Fruit fly (Drosophila melanogaster) whole organism, embryonic: Measurements from ENCODE around the gene CG5828.

Experiments
- Atf-2 ChIP-seq: fragments of 200-800 bp; sonication (Bioruptor generic); optimal IDR thresholded peaks from 2 replicates; lab custom pipeline; 2016; ENCODE audit warnings: missing biosample characterization, missing genetic modification characterization
- B-H2 ChIP-seq: fragments of 200-800 bp; sonication (Bioruptor generic); optimal IDR thresholded peaks from 2 replicates; lab custom pipeline; 2018; ENCODE audit warnings: missing biosample characterization, mild to moderate bottlenecking, missing genetic modification characterization
- Bteb2 ChIP-seq: fragments of 200-800 bp; sonication (Bioruptor generic); optimal IDR thresholded peaks from 2 replicates; lab custom pipeline; 2016; ENCODE audit warnings: missing biosample characterization, missing genetic modification characterization
- CG10431 ChIP-seq: fragments of 200-800 bp; sonication (Bioruptor generic); optimal IDR thresholded peaks from 3 replicates; lab custom pipeline; 2018; ENCODE audit warnings: missing biosample characterization, mild to moderate bottlenecking, missing genetic modification characterization
- CG10959 ChIP-seq: fragments of 200-800 bp; sonication (Bioruptor generic); IDR thresholded peaks from 2 replicates; pipeline ENCODE4 v1.3.6; 2022; ENCODE audit warnings: missing biosample characterization, missing genetic modification characterization
- CG11085 ChIP-seq: fragments of 200-800 bp; sonication (Bioruptor generic); IDR thresholded peaks from 2 replicates; pipeline ENCODE4 v1.3.6; 2022; ENCODE audit warnings: missing biosample characterization, missing genetic modification characterization
- CG12236 ChIP-seq: fragments of 200-800 bp; sonication (Bioruptor generic); optimal IDR thresholded peaks from 2 replicates; lab custom pipeline; 2016; ENCODE audit warnings: missing biosample characterization, missing genetic modification characterization
- CG16815 ChIP-seq: fragments of 200-800 bp; sonication (Bioruptor generic); optimal IDR thresholded peaks from 3 replicates; lab custom pipeline; 2017; ENCODE audit warnings: missing biosample characterization, mild to moderate bottlenecking, missing genetic modification characterization
- CG17912 ChIP-seq: fragments of 200-800 bp; sonication (Bioruptor generic); optimal IDR thresholded peaks from 2 replicates; lab custom pipeline; 2018; ENCODE audit warnings: missing biosample characterization, mild to moderate bottlenecking, missing genetic modification characterization
- CG18011 ChIP-seq: fragments of 200-800 bp; sonication (Bioruptor generic); optimal IDR thresholded peaks from 2 replicates; lab custom pipeline; 2017; ENCODE audit warnings: missing biosample characterization, missing genetic modification characterization, mild to moderate bottlenecking, moderate library complexity, missing genotype
- CG18262 ChIP-seq: fragments of 200-800 bp; optimal IDR thresholded peaks from 3 replicates; lab custom pipeline; 2019; ENCODE audit warnings: missing biosample characterization, mild to moderate bottlenecking, missing genetic modification characterization, moderate library complexity
- CG2129 ChIP-seq: fragments of 200-800 bp; sonication (Bioruptor generic); IDR thresholded peaks from 2 replicates; pipeline ENCODE4 v1.3.6; 2022; ENCODE audit warnings: missing biosample characterization, missing genetic modification characterization; ENCODE audit not compliant: partially characterized antibody
- CG2889 ChIP-seq: fragments of 200-800 bp; sonication (Bioruptor generic); IDR thresholded peaks from 3 replicates; pipeline ENCODE4 v1.3.6; 2022; ENCODE audit warnings: missing biosample characterization, missing genetic modification characterization
- CG3995 ChIP-seq: fragments of 200-800 bp; sonication (Bioruptor generic); optimal IDR thresholded peaks from 3 replicates; lab custom pipeline; 2016; ENCODE audit warnings: missing biosample characterization, missing genetic modification characterization
- CG6689 ChIP-seq: fragments of 200-800 bp; sonication (Bioruptor generic); IDR thresholded peaks from 2 replicates; pipeline ENCODE4 v1.3.6; 2022; ENCODE audit warnings: missing biosample characterization, missing genetic modification characterization
- CG6791 ChIP-seq: fragments of 200-800 bp; sonication (Bioruptor generic); IDR thresholded peaks from 3 replicates; pipeline ENCODE4 v1.3.6; 2022; ENCODE audit warnings: missing biosample characterization, missing genetic modification characterization; ENCODE audit not compliant: partially characterized antibody
- CG7839 ChIP-seq: fragments of 200-800 bp; sonication (Bioruptor generic); optimal IDR thresholded peaks from 3 replicates; lab custom pipeline; 2018; ENCODE audit warnings: missing biosample characterization, mild to moderate bottlenecking, missing genetic modification characterization, moderate library complexity
- CG9215 ChIP-seq: fragments of 200-800 bp; sonication (Bioruptor generic); IDR thresholded peaks from 2 replicates; pipeline ENCODE4 v1.3.6; 2022; ENCODE audit warnings: missing biosample characterization, missing genetic modification characterization
- Camta ChIP-seq: fragments of 200-800 bp; sonication (Bioruptor generic); optimal IDR thresholded peaks from 2 replicates; lab custom pipeline; 2016; ENCODE audit warnings: missing biosample characterization, missing genetic modification characterization
- Ets97D ChIP-seq: fragments of 200-800 bp; sonication (Bioruptor generic); optimal IDR thresholded peaks from 3 replicates; lab custom pipeline; 2016; ENCODE audit warnings: missing biosample characterization, missing genetic modification characterization
- HHEX ChIP-seq: fragments of 200-800 bp; sonication (Bioruptor generic); optimal IDR thresholded peaks from 3 replicates; lab custom pipeline; 2017; ENCODE audit warnings: missing biosample characterization, mild to moderate bottlenecking, missing genetic modification characterization, missing genetic modification reagents
- Hr51 ChIP-seq, 2 experiments: fragments of 200-800 bp; sonication (Bioruptor generic); optimal IDR thresholded peaks; 2 replicates in 1 of 2; 3 replicates in 1 of 2; lab custom pipeline; 2016 to 2018; ENCODE audit warnings: missing biosample characterization in 2 of 2, missing genetic modification characterization in 2 of 2, mild to moderate bottlenecking in 1 of 2, moderate library complexity in 1 of 2
- Pdp1 ChIP-seq, 2 experiments: fragments of 200-800 bp; sonication (Bioruptor generic); optimal IDR thresholded peaks; 3 replicates each; lab custom pipeline; 2016; ENCODE audit warnings: missing biosample characterization in 2 of 2, missing genetic modification characterization in 2 of 2, mild to moderate bottlenecking in 1 of 2, moderate library complexity in 1 of 2
- Poxn ChIP-seq: fragments of 200-800 bp; sonication (Bioruptor generic); IDR thresholded peaks from 2 replicates; pipeline ENCODE4 v1.3.6; 2022; ENCODE audit warnings: missing biosample characterization, missing genetic modification characterization
- Ssrp ChIP-seq: fragments of 200-800 bp; sonication (Bioruptor generic); optimal IDR thresholded peaks from 2 replicates; lab custom pipeline; 2018; ENCODE audit warnings: missing biosample characterization, mild to moderate bottlenecking, missing genetic modification characterization, moderate library complexity
- Usf ChIP-seq: fragments of 200-800 bp; sonication (Bioruptor generic); optimal IDR thresholded peaks from 2 replicates; lab custom pipeline; 2017; ENCODE audit warnings: missing genotype, missing biosample characterization, missing genetic modification characterization
- az2 ChIP-seq: fragments of 200-800 bp; sonication (Bioruptor generic); optimal IDR thresholded peaks from 3 replicates; lab custom pipeline; 2016; ENCODE audit warnings: missing biosample characterization, missing genetic modification characterization
- br ChIP-seq: fragments of >200 bp; optimal IDR thresholded peaks from 2 replicates; lab custom pipeline; 2017
- croc ChIP-seq: fragments of 200-800 bp; sonication (Bioruptor generic); conservative IDR thresholded peaks from 3 replicates; pipeline ENCODE4 v1.3.6; 2022; ENCODE audit warnings: missing biosample characterization, missing genetic modification characterization
- dmrt99B ChIP-seq: fragments of 200-800 bp; sonication (Bioruptor generic); optimal IDR thresholded peaks from 2 replicates; lab custom pipeline; 2018; ENCODE audit warnings: missing biosample characterization, mild to moderate bottlenecking, missing genetic modification characterization, moderate library complexity
- ftz-f1 ChIP-seq: fragments of 200-800 bp; sonication (Bioruptor generic); optimal IDR thresholded peaks from 2 replicates; lab custom pipeline; 2016; ENCODE audit warnings: missing biosample characterization, missing genetic modification characterization
- h ChIP-seq: fragments of >200 bp; optimal IDR thresholded peaks from 2 replicates; lab custom pipeline; 2017
- insv ChIP-seq, 2 experiments: fragments of 200-800 bp; sonication (Bioruptor generic); optimal IDR thresholded peaks; 3 replicates each; lab custom pipeline; 2016 to 2018; ENCODE audit warnings: missing biosample characterization in 2 of 2, missing genetic modification characterization in 2 of 2
- ken ChIP-seq: fragments of 200-800 bp; sonication (Bioruptor generic); IDR thresholded peaks from 3 replicates; pipeline ENCODE4 v1.3.6; 2022; ENCODE audit warnings: missing biosample characterization, missing genetic modification characterization
- klu ChIP-seq: fragments of 200-800 bp; sonication (Bioruptor generic); IDR thresholded peaks from 2 replicates; pipeline ENCODE4 v1.3.6; 2022; ENCODE audit warnings: missing biosample characterization, missing genetic modification characterization
- lilli ChIP-seq: fragments of 200-800 bp; sonication (Bioruptor generic); optimal IDR thresholded peaks from 3 replicates; lab custom pipeline; 2016; ENCODE audit warnings: missing biosample characterization, missing genetic modification characterization
- pan ChIP-seq, 4 experiments: fragments of >200 bp in 3 of 4; fragments of 200-800 bp in 1 of 4; sonication (Bioruptor generic) in 1 of 4; optimal IDR thresholded peaks in 3 of 4; IDR thresholded peaks in 1 of 4; 2 replicates each; pipeline versions ENCODE4 v1.3.6 to Lab custom; 2017 to 2022; ENCODE audit warnings: missing biosample characterization in 2 of 4, missing genetic modification characterization in 2 of 4, mixed read lengths in 1 of 4
- peb ChIP-seq: fragments of 200-800 bp; sonication (Bioruptor generic); IDR thresholded peaks from 2 replicates; pipeline ENCODE4 v1.3.6; 2022; ENCODE audit warnings: missing biosample characterization, missing genetic modification characterization
- pnt ChIP-seq: fragments of 200-800 bp; sonication (Bioruptor generic); optimal IDR thresholded peaks from 3 replicates; lab custom pipeline; 2016; ENCODE audit warnings: missing biosample characterization, missing genetic modification characterization
- run ChIP-seq: fragments of 200-800 bp; sonication (Bioruptor generic); optimal IDR thresholded peaks from 3 replicates; lab custom pipeline; 2018; ENCODE audit warnings: missing biosample characterization, mild to moderate bottlenecking, missing genetic modification characterization
- sim ChIP-seq: fragments of 200-800 bp; sonication (Bioruptor generic); IDR thresholded peaks from 2 replicates; pipeline ENCODE4 v1.3.6; 2022; ENCODE audit warnings: missing biosample characterization, missing genetic modification characterization
- tin ChIP-seq: fragments of 200-800 bp; sonication (Bioruptor generic); optimal IDR thresholded peaks from 3 replicates; lab custom pipeline; 2016; ENCODE audit warnings: missing biosample characterization, missing genetic modification characterization
- tio ChIP-seq: fragments of 200-800 bp; sonication (Bioruptor generic); optimal IDR thresholded peaks from 2 replicates; lab custom pipeline; 2017; ENCODE audit warnings: missing biosample characterization, missing genetic modification characterization, inconsistent platforms
- tup ChIP-seq: fragments of 200-800 bp; sonication (Bioruptor generic); optimal IDR thresholded peaks from 2 replicates; lab custom pipeline; 2016; ENCODE audit warnings: missing biosample characterization, mild to moderate bottlenecking, missing genetic modification characterization, moderate library complexity
- twi ChIP-seq: fragments of 200-800 bp; optimal IDR thresholded peaks from 2 replicates; lab custom pipeline; 2019; ENCODE audit warnings: missing biosample characterization, mild to moderate bottlenecking, missing genetic modification characterization, moderate library complexity
- zen ChIP-seq: fragments of 200-800 bp; sonication (Bioruptor generic); optimal IDR thresholded peaks from 3 replicates; lab custom pipeline; 2018; ENCODE audit warnings: missing biosample characterization, mild to moderate bottlenecking, missing genetic modification characterization, moderate library complexity
- zen2 ChIP-seq: fragments of 200-800 bp; sonication (Bioruptor generic); IDR thresholded peaks from 3 replicates; pipeline ENCODE4 v1.3.6; 2022; ENCODE audit warnings: missing biosample characterization, missing genetic modification characterization; ENCODE audit not compliant: partially characterized antibody

The CG5828 gene

DNA sequence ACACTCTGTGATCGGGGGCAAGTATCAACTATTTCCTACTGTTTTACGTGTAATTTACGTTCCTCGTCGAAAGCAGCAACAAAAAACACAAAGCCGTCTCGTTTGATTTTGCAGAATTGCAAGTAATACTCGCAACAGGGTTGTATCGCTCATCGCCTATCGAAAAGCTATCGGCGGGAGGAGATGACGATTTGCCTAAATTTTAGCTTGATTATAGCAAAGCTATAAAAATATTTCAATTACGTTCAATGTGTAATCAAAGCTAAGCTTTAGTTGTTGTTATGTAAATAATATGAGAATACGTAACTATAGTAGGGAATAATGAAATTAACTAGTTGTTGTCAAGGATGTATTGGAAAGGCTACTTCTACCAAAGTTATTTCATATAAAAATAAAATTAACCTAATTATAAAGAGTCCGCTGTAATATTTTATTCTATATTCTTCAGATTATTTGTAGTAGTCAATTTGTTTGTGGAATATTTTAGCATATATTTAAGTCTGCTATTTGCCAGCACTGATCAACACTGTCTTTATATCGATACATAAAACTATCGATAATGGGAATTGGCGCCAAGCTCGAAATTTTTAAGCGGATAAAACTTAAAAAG lies 34.0 kb upstream of the CG5828 start, which contains the start of gene Rpn11 (continued):
- TF ChIP-seq pnt (GFP tag; lab: Kevin White, UChicago) (no peak), Poxn (GFP tag; lab: Robert Waterston, UW) (no peak), peb (GFP tag; lab: Robert Waterston, UW) (no peak), zen2 (no peak), CG17912 (no peak), Atf-2 (GFP tag; lab: Kevin White, UChicago) (peak; percentile 31), twi (tag; lab: Kevin White, UChicago) (peak; percentile 43), sim (GFP tag; lab: Robert Waterston, UW) (no peak), CG12236 (no peak), tin (GFP tag; lab: Kevin White, UChicago) (peak; percentile 56), insv (GFP tag; optimal IDR thresholded peaks at IDR 0.05; lab: Kevin White, UChicago) (no peak), tup (GFP tag; lab: Kevin White, UChicago) (no peak), CG6689 (GFP tag; lab: Robert Waterston, UW) (peak; percentile 35), CG18262 (tag; lab: Kevin White, UChicago) (peak; percentile 78), Usf (GFP tag; lab: Kevin White, UChicago) (peak; percentile 7), az2 (GFP tag; lab: Kevin White, UChicago) (peak; percentile 67)

DNA sequence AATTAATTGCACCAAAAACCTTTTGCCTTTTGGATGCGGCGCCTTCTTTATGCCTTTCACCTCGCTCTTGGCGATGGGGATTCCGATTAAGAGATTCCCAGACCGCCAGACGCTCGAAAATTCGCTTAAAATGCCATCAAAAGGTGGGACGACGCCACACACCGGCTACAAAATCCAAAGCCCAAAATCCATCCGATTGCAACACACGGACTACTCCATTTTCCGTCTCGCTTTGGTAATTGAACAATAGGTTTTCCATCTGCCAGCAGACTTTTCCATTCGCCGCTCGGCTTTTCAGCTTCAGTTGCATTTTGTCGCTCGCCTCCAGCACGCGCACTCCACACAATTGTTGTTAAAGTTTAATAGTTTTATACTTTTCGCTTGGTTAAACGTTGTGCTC lies 33.3 kb upstream of the CG5828 start, which contains the start of gene qtc:
qtc (plus strand) TSS at position 301 of the 400 bp plus-strand sequence.
- no peak for TF ChIP-seq CG2889 (GFP tag; lab: Robert Waterston, UW)
- TF ChIP-seq CG6791 (GFP tag; lab: Robert Waterston, UW) = peak; percentile 27; the same call in 1 of the 3 replicates
- TF ChIP-seq, all 482 proteins: peak for 1

DNA sequence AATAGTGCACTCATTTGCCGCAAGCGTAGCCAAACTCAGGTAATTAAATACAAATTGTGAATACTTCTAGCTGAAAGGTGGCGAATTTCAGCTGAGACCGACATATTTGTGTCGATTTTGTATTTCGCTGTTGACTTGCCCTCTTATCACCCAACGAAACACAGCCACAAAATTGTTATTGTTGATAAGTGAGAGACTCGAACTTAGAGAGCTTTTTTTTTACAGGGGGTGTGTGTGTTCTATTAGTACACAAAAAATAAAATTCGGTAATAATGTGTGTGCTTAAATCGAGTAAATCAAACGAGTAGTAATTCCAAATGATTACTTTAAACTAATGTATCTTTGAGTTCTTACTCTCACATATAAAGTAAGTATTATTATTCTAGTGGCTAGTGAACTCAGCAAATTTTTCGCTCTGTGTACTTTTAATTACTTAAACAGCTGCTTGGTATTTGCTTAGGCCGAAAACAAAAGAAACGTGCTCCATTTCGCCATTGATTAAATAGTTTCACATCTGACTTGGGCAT lies 32.8 kb upstream of the CG5828 start:
- peak; percentile 54 for TF ChIP-seq klu (GFP tag; lab: Robert Waterston, UW)
- no peak for TF ChIP-seq zen (tag; lab: Kevin White, UChicago)
- peak; percentile 88 for TF ChIP-seq lilli (GFP tag; lab: Kevin White, UChicago)
- TF ChIP-seq br = no peak
- TF ChIP-seq Ets97D (GFP tag; lab: Kevin White, UChicago) = no peak
- peak in 1 of 2 experiments; percentile 63 for TF ChIP-seq Hr51 (GFP tag; optimal IDR thresholded peaks at IDR 0.05; lab: Kevin White, UChicago)
- TF ChIP-seq ken (GFP tag; lab: Robert Waterston, UW) = no peak
- TF ChIP-seq Ssrp (tag; lab: Kevin White, UChicago) = peak; percentile 21
- TF ChIP-seq CG9215 (GFP tag; lab: Robert Waterston, UW) = no peak
- TF ChIP-seq CG10431 (GFP tag; lab: Kevin White, UChicago) = no peak
- TF ChIP-seq CG18011 (GFP tag; lab: Kevin White, UChicago) = peak; percentile 38
- TF ChIP-seq pan (optimal IDR thresholded peaks at IDR 0.05; lab: Kevin White, UChicago) = no peak
- TF ChIP-seq pan (GFP tag; optimal IDR thresholded peaks at IDR 0.05 in 1 of 2, IDR thresholded peaks at IDR 0.05 in 1 of 2) = peak in 1 of 2 experiments; percentile 65
- TF ChIP-seq Bteb2 (GFP tag; lab: Kevin White, UChicago) = peak; percentile 42
- TF ChIP-seq Pdp1 (GFP tag; optimal IDR thresholded peaks at IDR 0.05; lab: Kevin White, UChicago) = peak; percentile 59 to 85
- peak; percentile 46 for TF ChIP-seq tio (GFP tag; lab: Kevin White, UChicago)
- TF ChIP-seq croc (GFP tag; lab: Robert Waterston, UW) = peak; percentile 30; the same call in 2 of the 3 replicates
- TF ChIP-seq CG16815 (GFP tag; lab: Kevin White, UChicago) = peak; percentile 1
- TF ChIP-seq ftz-f1 (GFP tag; lab: Kevin White, UChicago) = peak; percentile 32
- peak; percentile 80 for TF ChIP-seq Camta (GFP tag; lab: Kevin White, UChicago)
- no peak for TF ChIP-seq CG2129 (GFP tag; lab: Robert Waterston, UW)
- TF ChIP-seq CG10959 (GFP tag; lab: Robert Waterston, UW) = no peak
- TF ChIP-seq CG3995 (GFP tag; lab: Kevin White, UChicago) = no peak
- TF ChIP-seq dmrt99B (tag; lab: Kevin White, UChicago) = peak; percentile 87
- TF ChIP-seq CG11085 = 0 out of 2 replicates have a peak, but pooled peaks have one; percentile 9
- TF ChIP-seq HHEX (GFP tag; lab: Kevin White, UChicago) = peak; percentile 76
- peak; percentile 80 for TF ChIP-seq CG7839 (tag; lab: Kevin White, UChicago)
- peak; percentile 46 for TF ChIP-seq B-H2 (GFP tag; lab: Kevin White, UChicago)
- no peak for TF ChIP-seq h (lab: Kevin White, UChicago)
- peak; percentile 36 for TF ChIP-seq run (tag; lab: Kevin White, UChicago)
